Fruit fly (Drosophila melanogaster): ENCODE measurements around the gene otu.
A peak's percentile ranks its signal among the peaks of the same experiment; 100 is the strongest.

otu gene

dm6 chrX:8448171-8448570 is 41.2 kb downstream of the otu start:
- TF ChIP-seq CG13204 (GFP tag; optimal IDR thresholded peaks at IDR 0.05) (no peak), CG12605 (GFP tag; IDR thresholded peaks at IDR 0.05) (no peak), Pif1B (GFP tag; optimal IDR thresholded peaks at IDR 0.05) (no peak), CG8159 (tag; optimal IDR thresholded peaks at IDR 0.05) (no peak), CG17806 (tag; optimal IDR thresholded peaks at IDR 0.05) (no peak)

DNA sequence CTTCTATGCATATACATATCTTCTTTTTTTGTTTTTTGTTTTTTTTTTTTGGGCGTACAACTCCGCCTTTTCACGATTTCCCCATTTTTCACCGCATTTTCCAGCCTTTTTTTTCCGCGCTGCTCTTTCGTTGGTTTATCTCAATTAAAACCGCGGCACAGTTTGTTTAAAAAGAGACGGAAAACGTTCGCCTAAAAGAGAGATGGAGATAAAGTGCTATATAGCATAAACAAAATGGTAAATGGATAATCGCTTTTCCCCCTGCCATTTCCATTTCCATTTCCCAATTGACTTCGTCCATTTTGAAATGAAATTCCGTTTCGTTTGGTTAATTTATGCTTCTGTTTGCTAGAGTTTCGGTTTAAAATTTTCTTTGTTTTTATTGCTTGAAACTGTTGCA is 42.2 kb downstream of the otu start:
- TF ChIP-seq rn (GFP tag; IDR thresholded peaks at IDR 0.05): no peak
- TF ChIP-seq D1 (tag; optimal IDR thresholded peaks at IDR 0.05): no peak
- no peak for TF ChIP-seq CG12605 (GFP tag; IDR thresholded peaks at IDR 0.05)
- no peak for TF ChIP-seq CG4496 (GFP tag; IDR thresholded peaks at IDR 0.05)
- no peak for TF ChIP-seq Ets98B (GFP tag; IDR thresholded peaks at IDR 0.05)
- TF ChIP-seq CG9948 (tag; optimal IDR thresholded peaks at IDR 0.05): no peak
- no peak for TF ChIP-seq CG34367 (tag; optimal IDR thresholded peaks at IDR 0.05)
- TF ChIP-seq CG10348 (GFP tag; IDR thresholded peaks at IDR 0.05): no peak
- no peak for TF ChIP-seq CG17806 (tag; optimal IDR thresholded peaks at IDR 0.05)
- no peak for TF ChIP-seq EcR (GFP tag; optimal IDR thresholded peaks at IDR 0.05)
- no peak for TF ChIP-seq CG32121 (GFP tag; IDR thresholded peaks at IDR 0.05)
- TF ChIP-seq CG15710 (tag; optimal IDR thresholded peaks at IDR 0.05): no peak

dm6 chrX:8444883-8445572 is 44.3 kb downstream of the otu start:
- TF ChIP-seq CG8301 (tag; optimal IDR thresholded peaks at IDR 0.05): no peak
- no peak for TF ChIP-seq CG14655 (GFP tag; optimal IDR thresholded peaks at IDR 0.05)
- TF ChIP-seq CG8159 (tag; optimal IDR thresholded peaks at IDR 0.05): peak; percentile 33

dm6 chrX:8444279-8444678 is 45.1 kb downstream of the otu start:
- TF ChIP-seq CG14655 (GFP tag; optimal IDR thresholded peaks at IDR 0.05) (no peak), Pif1A (GFP tag; optimal IDR thresholded peaks at IDR 0.05) (no peak), CG13204 (GFP tag; optimal IDR thresholded peaks at IDR 0.05) (no peak), CG8301 (tag; optimal IDR thresholded peaks at IDR 0.05) (no peak), CG10348 (GFP tag; IDR thresholded peaks at IDR 0.05) (no peak), CG4496 (GFP tag; IDR thresholded peaks at IDR 0.05) (no peak), Pif1B (GFP tag; optimal IDR thresholded peaks at IDR 0.05) (no peak), D1 (tag; optimal IDR thresholded peaks at IDR 0.05) (no peak), Snoo (tag; optimal IDR thresholded peaks at IDR 0.05) (no peak)

DNA sequence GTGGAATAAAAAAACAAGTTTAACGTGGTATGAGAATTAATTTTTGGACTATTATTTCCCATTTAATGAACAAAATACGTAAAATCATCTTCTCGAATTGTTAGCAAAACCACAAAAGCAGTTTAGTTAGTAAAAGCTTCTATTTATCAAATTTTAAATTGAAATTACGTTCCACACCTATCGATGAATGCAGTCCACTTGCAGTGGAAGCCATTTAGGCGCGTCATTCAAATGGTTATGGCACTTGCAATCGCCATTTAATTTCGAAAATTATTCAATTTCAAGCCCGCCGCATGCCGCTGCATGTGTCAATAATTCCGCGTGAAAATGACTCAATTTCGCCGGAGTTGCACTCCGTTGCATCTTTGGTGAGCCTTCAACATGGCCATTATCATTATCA is 46.4 kb downstream of the otu start:
- TF ChIP-seq CG34367 (tag; optimal IDR thresholded peaks at IDR 0.05): no peak
- TF ChIP-seq CG15710 (tag; optimal IDR thresholded peaks at IDR 0.05): no peak
- TF ChIP-seq CG17806 (tag; optimal IDR thresholded peaks at IDR 0.05): no peak
- TF ChIP-seq CG9948 (tag; optimal IDR thresholded peaks at IDR 0.05): no peak
- no peak for TF ChIP-seq Pif1B (GFP tag; optimal IDR thresholded peaks at IDR 0.05)
- no peak for TF ChIP-seq D1 (tag; optimal IDR thresholded peaks at IDR 0.05)
- no peak for TF ChIP-seq Snoo (tag; optimal IDR thresholded peaks at IDR 0.05)

- TF ChIP-seq fd96Ca (GFP tag; IDR thresholded peaks at IDR 0.05) (no peak), Snoo (tag; optimal IDR thresholded peaks at IDR 0.05) (no peak), CG34367 (tag; optimal IDR thresholded peaks at IDR 0.05) (no peak), CG15710 (tag; optimal IDR thresholded peaks at IDR 0.05) (no peak), Pif1A (GFP tag; optimal IDR thresholded peaks at IDR 0.05) (no peak), CG8159 (tag; optimal IDR thresholded peaks at IDR 0.05) (no peak), CG13204 (GFP tag; optimal IDR thresholded peaks at IDR 0.05) (no peak), CG12605 (GFP tag; IDR thresholded peaks at IDR 0.05) (no peak), rn (GFP tag; IDR thresholded peaks at IDR 0.05) (no peak)
Measured at dm6 chrX:8442161-8442560, 47.2 kb downstream of the otu start, which contains the start of gene CG12123. TSS of gene CG12123 (minus strand) at chrX:8442348.

dm6 chrX:8437285-8438110 is 51.8 kb downstream of the otu start, which contains the start of gene Miga:
TSS of gene Miga (minus strand) at chrX:8437820.
- TF ChIP-seq CG4496 (GFP tag; IDR thresholded peaks at IDR 0.05) (0 out of 3 replicates have a peak, but pooled peaks have one; percentile 40), Pif1A (GFP tag; optimal IDR thresholded peaks at IDR 0.05) (no peak), Pif1B (GFP tag; optimal IDR thresholded peaks at IDR 0.05) (peak; percentile 36), EcR (GFP tag; optimal IDR thresholded peaks at IDR 0.05) (peak; percentile 92), Ets98B (GFP tag; IDR thresholded peaks at IDR 0.05) (peak; percentile 11; the same call in 1 of the 2 replicates), CG13204 (GFP tag; optimal IDR thresholded peaks at IDR 0.05) (no peak), rn (GFP tag; IDR thresholded peaks at IDR 0.05) (no peak), CG8301 (tag; optimal IDR thresholded peaks at IDR 0.05) (peak; percentile 2), CG32121 (GFP tag; IDR thresholded peaks at IDR 0.05) (peak; percentile 32; the same call in 1 of the 2 replicates), CG12605 (GFP tag; IDR thresholded peaks at IDR 0.05) (no peak)
